Fruit fly (Drosophila melanogaster): Measurements from ENCODE around the gene Pcp.
A peak's percentile ranks its signal among the peaks of the same experiment; 100 is the strongest.

Pcp gene

dm6 chr2L:7037773-7038327 lies 16.4 kb downstream of the Pcp start, which contains the start of gene milt (continued):
- TF ChIP-seq CG13287 (GFP tag; IDR thresholded peaks at IDR 0.05; ENCODE audit: partially characterized antibody) (peak; percentile 84), CG8388 (GFP tag; optimal IDR thresholded peaks at IDR 0.05) (no peak), CG17385 (GFP tag; optimal IDR thresholded peaks at IDR 0.05) (no peak), abd-A (tag; optimal IDR thresholded peaks at IDR 0.05) (no peak), D19B (GFP tag; optimal IDR thresholded peaks at IDR 0.05) (no peak), Sin3A (optimal IDR thresholded peaks at IDR 0.05) (peak; percentile 58), CG4360 (GFP tag; IDR thresholded peaks at IDR 0.05) (no peak; the same call in 1 of the 2 replicates), zf30C (GFP tag; optimal IDR thresholded peaks at IDR 0.05) (no peak), CG1602 (GFP tag; optimal IDR thresholded peaks at IDR 0.05) (no peak), Awh (GFP tag; IDR thresholded peaks at IDR 0.05) (no peak), hkb (optimal IDR thresholded peaks at IDR 0.05) (no peak), hkb (GFP tag; IDR thresholded peaks at IDR 0.05) (peak; percentile 41; the same call in 1 of the 2 replicates), oc (tag; optimal IDR thresholded peaks at IDR 0.05) (no peak), CG16863 (GFP tag; optimal IDR thresholded peaks at IDR 0.05) (no peak), ro (GFP tag; IDR thresholded peaks at IDR 0.05) (no peak), stwl (tag; optimal IDR thresholded peaks at IDR 0.05) (peak; percentile 82), CG7357 (GFP tag; IDR thresholded peaks at IDR 0.05) (no peak), gce (GFP tag; IDR thresholded peaks at IDR 0.05) (no peak), CG17186 (GFP tag; optimal IDR thresholded peaks at IDR 0.05) (peak; percentile 78), mirr (GFP tag; optimal IDR thresholded peaks at IDR 0.05) (no peak), gcm2 (GFP tag; optimal IDR thresholded peaks at IDR 0.05) (no peak), Dad (GFP tag; optimal IDR thresholded peaks at IDR 0.05) (no peak), nmo (GFP tag; optimal IDR thresholded peaks at IDR 0.05) (peak; percentile 47), CG8281 (tag; optimal IDR thresholded peaks at IDR 0.05) (no peak), gcm (GFP tag; optimal IDR thresholded peaks at IDR 0.05) (no peak), chm (GFP tag; IDR thresholded peaks at IDR 0.05) (peak; percentile 57), CG2678 (tag; optimal IDR thresholded peaks at IDR 0.05) (no peak), CG10462 (GFP tag; optimal IDR thresholded peaks at IDR 0.05) (no peak), grau (tag; optimal IDR thresholded peaks at IDR 0.05) (peak; percentile 3), Dll (GFP tag; IDR thresholded peaks at IDR 0.05; ENCODE audit: partially characterized antibody) (peak; percentile 82), CG4424 (GFP tag; optimal IDR thresholded peaks at IDR 0.05) (no peak), bbx (GFP tag; IDR thresholded peaks at IDR 0.05; ENCODE audit: partially characterized antibody) (peak; percentile 94), CG16815 (GFP tag; optimal IDR thresholded peaks at IDR 0.05) (no peak), Bteb2 (GFP tag; optimal IDR thresholded peaks at IDR 0.05) (no peak), insv (GFP tag; optimal IDR thresholded peaks at IDR 0.05) (no peak), Atf-2 (GFP tag; optimal IDR thresholded peaks at IDR 0.05) (no peak), CG9437 (GFP tag; optimal IDR thresholded peaks at IDR 0.05) (no peak), hth (optimal IDR thresholded peaks at IDR 0.05) (no peak), NC2α (GFP tag; optimal IDR thresholded peaks at IDR 0.05) (no peak), CG16813 (GFP tag; IDR thresholded peaks at IDR 0.05; ENCODE audit: partially characterized antibody) (peak; percentile 85), CG2120 (GFP tag; optimal IDR thresholded peaks at IDR 0.05) (peak; percentile 35), klu (GFP tag; IDR thresholded peaks at IDR 0.05) (no peak), Asciz (GFP tag; optimal IDR thresholded peaks at IDR 0.05) (no peak), pfk (GFP tag; optimal IDR thresholded peaks at IDR 0.05) (no peak), Drgx (GFP tag; IDR thresholded peaks at IDR 0.05) (no peak), Xbp1 (GFP tag; optimal IDR thresholded peaks at IDR 0.05) (peak; percentile 17), gsb (GFP tag; IDR thresholded peaks at IDR 0.05) (no peak), CG12744 (GFP tag; optimal IDR thresholded peaks at IDR 0.05) (peak; percentile 2), mld (GFP tag; IDR thresholded peaks at IDR 0.05; ENCODE audit: partially characterized antibody) (peak; percentile 88), Hr78 (GFP tag; optimal IDR thresholded peaks at IDR 0.05) (no peak), Hmx (GFP tag; optimal IDR thresholded peaks at IDR 0.05) (no peak)
